Worm (Caenorhabditis elegans): ENCODE measurements around the gene W06D11.2.

DNA sequence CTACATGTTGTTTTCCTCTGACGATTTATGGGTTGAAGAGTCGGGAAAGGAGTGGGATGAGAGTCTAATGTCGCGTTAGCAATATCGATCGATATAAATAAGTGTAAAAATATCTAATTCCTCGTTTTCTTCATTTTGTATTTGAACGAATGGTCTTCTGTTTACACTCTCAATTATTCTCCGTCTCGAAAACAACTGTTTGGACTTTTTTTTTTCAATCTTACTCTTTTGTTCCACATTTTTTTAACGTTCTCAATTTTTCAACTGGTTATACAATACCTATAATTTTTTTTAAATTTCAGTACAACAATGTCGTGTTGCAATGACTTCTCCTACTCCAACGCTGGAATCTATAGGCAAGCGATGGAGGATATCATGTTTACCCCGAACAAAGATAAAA, 24.8 kb upstream of the W06D11.2 start, which contains the start of gene F17A2.13:
- TF ChIP-seq unc-62 (GFP tag; optimal IDR thresholded peaks at IDR 0.05): no peak
- no peak for TF ChIP-seq nhr-76 (tag; optimal IDR thresholded peaks at IDR 0.05)
- no peak for TF ChIP-seq nhr-237 (tag; optimal IDR thresholded peaks at IDR 0.05)
- no peak for TF ChIP-seq unc-39 (tag; optimal IDR thresholded peaks at IDR 0.05)
- TF ChIP-seq snpc-4 (tag; optimal IDR thresholded peaks at IDR 0.05): no peak
- TF ChIP-seq nhr-12 (tag; optimal IDR thresholded peaks at IDR 0.05): no peak
- no peak for TF ChIP-seq drap-1 (GFP tag; optimal IDR thresholded peaks at IDR 0.05)
- no peak for TF ChIP-seq hlh-1 (tag; optimal IDR thresholded peaks at IDR 0.05)
- TF ChIP-seq mep-1 (tag; optimal IDR thresholded peaks at IDR 0.05): no peak
